Fruit fly (Drosophila melanogaster) whole organism, adult: ENCODE measurements around the gene CG43116.

Experiments used
- CG12768 ChIP-seq: fragments of 200-800 bp; sonication (Bioruptor generic); optimal IDR thresholded peaks from 2 replicates; lab custom pipeline; 2017; ENCODE audit warnings: missing biosample characterization, missing genetic modification characterization, mild to moderate bottlenecking, moderate library complexity, missing genetic modification reagents
- CG7045 ChIP-seq: fragments of 200-800 bp; sonication (Bioruptor generic); optimal IDR thresholded peaks from 2 replicates; lab custom pipeline; 2017; ENCODE audit warnings: missing biosample characterization, mild to moderate bottlenecking, missing genetic modification characterization
- Clk ChIP-seq: fragments of 200-800 bp; sonication (Bioruptor generic); optimal IDR thresholded peaks from 2 replicates; lab custom pipeline; 2017; ENCODE audit warnings: missing biosample characterization, missing genetic modification characterization
- Crg-1 ChIP-seq: fragments of 200-800 bp; sonication (Bioruptor generic); optimal IDR thresholded peaks from 2 replicates; lab custom pipeline; 2016; ENCODE audit warnings: missing biosample characterization, missing genetic modification characterization
- Mnt ChIP-seq: fragments of 200-800 bp; sonication (Bioruptor generic); optimal IDR thresholded peaks from 2 replicates; lab custom pipeline; 2016; ENCODE audit warnings: missing biosample characterization, mild to moderate bottlenecking, missing genetic modification characterization
- cic ChIP-seq: fragments of 200-800 bp; sonication (Bioruptor generic); optimal IDR thresholded peaks from 2 replicates; lab custom pipeline; 2017; ENCODE audit warnings: missing biosample characterization, mild to moderate bottlenecking, missing genetic modification characterization, moderate library complexity
- kay ChIP-seq: fragments of 200-800 bp; sonication (Bioruptor generic); peaks from one replicate; lab custom pipeline; 2016; ENCODE audit warnings: missing biosample characterization, missing genetic modification characterization, borderline replicate concordance
- tj ChIP-seq: fragments of 200-800 bp; sonication (Bioruptor generic); optimal IDR thresholded peaks from 3 replicates; lab custom pipeline; 2017; ENCODE audit warnings: missing biosample characterization, mild to moderate bottlenecking, missing genetic modification characterization, moderate library complexity

dm6 chr3R:25956092-25956491, 40.7 kb downstream of the CG43116 start, which contains the start of gene CCAP-R:
- TF ChIP-seq Crg-1 (GFP tag; lab: Kevin White, UChicago) (no peak), tj (no peak), kay (GFP tag; lab: Kevin White, UChicago) (no peak), Mnt (GFP tag; lab: Kevin White, UChicago) (no peak), Clk (no peak), CG12768 (GFP tag; lab: Kevin White, UChicago) (no peak), cic (GFP tag; lab: Kevin White, UChicago) (no peak), CG7045 (GFP tag; lab: Kevin White, UChicago) (no peak)
